Fruit fly (Drosophila melanogaster): ENCODE measurements around the gene drd.

dm6 chrX:15076038-15076575 lies 49.4 kb upstream of the drd start, which contains the start of gene Lsd-2:
- no peak for TF ChIP-seq tj (GFP tag; optimal IDR thresholded peaks at IDR 0.05)
- TF ChIP-seq CG33017 (tag; optimal IDR thresholded peaks at IDR 0.05): no peak
- TF ChIP-seq CG5204 (GFP tag; optimal IDR thresholded peaks at IDR 0.05): peak; percentile 44
- no peak for TF ChIP-seq CG7045 (GFP tag; optimal IDR thresholded peaks at IDR 0.05)
- peak; percentile 33 for TF ChIP-seq CG7101 (tag; optimal IDR thresholded peaks at IDR 0.05)
- peak; percentile 69 for TF ChIP-seq bab1 (GFP tag; optimal IDR thresholded peaks at IDR 0.05)

All from whole organism, adult.